Worm (Caenorhabditis elegans) whole organism, early embryonic: ENCODE data around the gene F49E12.8.

Source experiments
- B0310.2 ChIP-seq: sonication (generic microtip); optimal IDR thresholded peaks from 2 replicates; lab custom pipeline; 2016; ENCODE audit warnings: mild to moderate bottlenecking, missing genetic modification characterization, missing compliant biosample characterization
- ama-1 ChIP-seq: fragments of 150-350 bp; optimal IDR thresholded peaks from 2 replicates; lab custom pipeline; 2014
- flt-1 ChIP-seq: fragments of 200-800 bp; sonication (Bioruptor generic); IDR thresholded peaks from 2 replicates; pipeline ENCODE4 v1.3.6; 2022; ENCODE audit warnings: missing genetic modification characterization, missing compliant biosample characterization
- hmbx-1 ChIP-seq: sonication (generic microtip); optimal IDR thresholded peaks from 2 replicates; lab custom pipeline; 2016; ENCODE audit warnings: mild to moderate bottlenecking, missing genetic modification characterization, missing compliant biosample characterization
- hnd-1 ChIP-seq: sonication (generic microtip); optimal IDR thresholded peaks from 2 replicates; lab custom pipeline; 2016; ENCODE audit warnings: missing genetic modification characterization, missing compliant biosample characterization
- pes-1 ChIP-seq: fragments of 200-800 bp; sonication (Bioruptor generic); IDR thresholded peaks from 2 replicates; pipeline ENCODE4 v1.3.6; 2022; ENCODE audit warnings: missing genetic modification reagents, missing genetic modification characterization, missing compliant biosample characterization
- scrt-1 ChIP-seq: fragments of 200-800 bp; sonication (Bioruptor generic); IDR thresholded peaks from 2 replicates; pipeline ENCODE4 v1.3.6; 2022; ENCODE audit warnings: missing genetic modification characterization, missing compliant biosample characterization
- tbx-37 ChIP-seq: fragments of 200-800 bp; sonication (Bioruptor generic); conservative IDR thresholded peaks from 2 replicates; pipeline ENCODE4 v1.3.6; 2022; ENCODE audit warnings: missing genetic modification reagents, missing genetic modification characterization, missing compliant biosample characterization

- TF ChIP-seq flt-1 (GFP tag; lab: Robert Waterston, UW) (no peak), tbx-37 (GFP tag; lab: Robert Waterston, UW) (no peak), B0310.2 (no peak), ama-1 (lab: Kevin White, UChicago) (no peak), hmbx-1 (tag; lab: Kevin White, UChicago) (no peak), scrt-1 (no peak), hnd-1 (tag; lab: Kevin White, UChicago) (no peak), pes-1 (GFP tag; lab: Robert Waterston, UW) (no peak)
Observed at ce11 chrII:8409538-8409937, 15.4 kb upstream of the F49E12.8 start.
